Fruit fly (Drosophila melanogaster) S2 (cell line): ENCODE results near the gene CG9192.

Experiments used
- CG8478 ChIP-seq: fragments of >200 bp; optimal IDR thresholded peaks from 2 replicates; lab custom pipeline; 2018
- CTCF ChIP-seq, 2 experiments: fragments of >200 bp; optimal IDR thresholded peaks; 2 replicates each; lab custom pipeline; 2018

DNA sequence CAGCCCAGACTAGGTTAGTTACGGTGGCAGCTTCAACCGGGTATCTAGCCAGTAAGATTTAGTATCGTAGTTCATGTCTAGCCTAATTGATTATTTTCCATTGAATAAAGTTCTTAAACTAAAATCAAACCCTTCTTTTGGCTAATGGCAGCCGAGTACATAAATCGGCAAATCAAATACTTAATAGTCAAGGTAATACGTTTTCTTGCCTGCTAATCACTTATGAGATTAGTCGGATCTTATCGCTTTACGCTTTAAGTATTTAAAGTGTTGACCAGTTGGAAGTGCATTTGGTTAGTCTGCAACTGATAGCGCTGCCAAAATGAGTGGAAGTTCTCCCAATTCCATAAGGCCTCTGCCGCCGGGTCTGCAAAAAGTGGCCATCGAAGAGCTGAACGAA, 5.5 kb downstream of the CG9192 start, which contains the start of gene CG33965:
- no peak for TF ChIP-seq CG8478 (lab: Kevin White, UChicago)
- no peak for TF ChIP-seq CTCF (optimal IDR thresholded peaks at IDR 0.05; lab: Kevin White, UChicago)
